Worm (Caenorhabditis elegans) whole organism, L2 larva: ENCODE data around the gene M60.4.

ENCODE experiments used
- F13H6.1 ChIP-seq: sonication (generic microtip); optimal IDR thresholded peaks from 2 replicates; lab custom pipeline; 2016; ENCODE audit warnings: missing genetic modification characterization, missing compliant biosample characterization
- alr-1 ChIP-seq: fragments of 150-350 bp; optimal IDR thresholded peaks from 2 replicates; lab custom pipeline; 2014; ENCODE audit warnings: missing biosample characterization, missing genetic modification characterization
- nhr-237 ChIP-seq: fragments of 150-350 bp; optimal IDR thresholded peaks from 2 replicates; lab custom pipeline; 2014; ENCODE audit warnings: missing biosample characterization, missing genetic modification characterization

- TF ChIP-seq F13H6.1 (tag; lab: Kevin White, UChicago) (no peak), nhr-237 (tag; lab: Kevin White, UChicago) (no peak), alr-1 (tag; lab: Kevin White, UChicago) (no peak)
Observed at ce11 chrX:8246126-8246525, 10.0 kb upstream of the M60.4 start, which contains the start of gene kqt-2.
